Worm (Caenorhabditis elegans) whole organism, L1 larva: Measurements from ENCODE around the gene F16B12.4.

Experiments used
- C34B4.2 ChIP-seq: sonication (generic microtip); optimal IDR thresholded peaks from 2 replicates; lab custom pipeline; 2017; ENCODE audit warnings: mild to moderate bottlenecking, missing genetic modification characterization, missing compliant biosample characterization
- lin-15B ChIP-seq: fragments of 150-350 bp; sonication (generic microtip); optimal IDR thresholded peaks from 3 replicates; lab custom pipeline; 2014; ENCODE audit warnings: missing biosample characterization, missing genetic modification characterization
- nhr-28 ChIP-seq: fragments of 150-350 bp; optimal IDR thresholded peaks from 2 replicates; lab custom pipeline; 2014; ENCODE audit warnings: missing biosample characterization, missing genetic modification characterization
- nhr-90 ChIP-seq: sonication (generic microtip); optimal IDR thresholded peaks from 2 replicates; lab custom pipeline; 2016; ENCODE audit warnings: mild to moderate bottlenecking, missing genetic modification characterization, missing compliant biosample characterization; ENCODE audit not compliant: poor library complexity
- pqm-1 ChIP-seq: sonication (generic microtip); optimal IDR thresholded peaks from 3 replicates; lab custom pipeline; 2017; ENCODE audit warnings: missing biosample characterization, missing genetic modification characterization
- ztf-11 ChIP-seq, 2 experiments: sonication (generic microtip); optimal IDR thresholded peaks; 2 replicates each; lab custom pipeline; 2016 to 2017; ENCODE audit warnings: missing genetic modification characterization in 2 of 2, missing biosample characterization in 1 of 2, missing compliant biosample characterization in 1 of 2

DNA sequence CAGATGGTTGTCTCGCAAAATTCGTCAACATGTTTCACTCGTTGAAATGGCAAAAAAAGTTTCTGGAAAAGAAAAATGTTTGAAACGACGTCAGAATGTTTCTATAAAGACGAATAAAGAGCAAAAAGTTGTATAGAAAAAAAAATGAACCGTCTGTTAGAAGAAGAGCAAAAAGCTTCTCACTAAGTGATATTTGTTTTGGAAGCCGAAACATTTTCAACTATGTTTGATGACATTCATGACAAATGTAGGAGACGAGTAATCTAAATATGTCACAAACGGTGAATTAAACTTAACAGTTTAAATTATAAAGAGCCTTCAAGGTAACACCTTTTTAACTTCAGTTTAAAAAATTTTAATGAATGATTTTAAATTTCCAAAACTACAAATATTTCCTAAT, 41.6 kb upstream of the F16B12.4 start, which contains the start of gene nkat-1:
- TF ChIP-seq C34B4.2 (tag; lab: Kevin White, UChicago): no peak
- TF ChIP-seq pqm-1: no peak
- no peak for TF ChIP-seq nhr-28 (tag; lab: Kevin White, UChicago)
- no peak for TF ChIP-seq lin-15B
- TF ChIP-seq nhr-90 (tag; lab: Kevin White, UChicago): no peak
- TF ChIP-seq ztf-11 (tag; optimal IDR thresholded peaks at IDR 0.05; lab: Kevin White, UChicago): no peak
